Fruit fly (Drosophila melanogaster) whole organism, embryonic: Measurements from ENCODE around the gene BckdhA.

Experiments used
- Awh ChIP-seq: fragments of 200-800 bp; sonication (Bioruptor generic); IDR thresholded peaks from 2 replicates; pipeline ENCODE4, ENCODE4 v1.3.6; 2022; ENCODE audit warnings: missing biosample characterization, missing genetic modification characterization
- Bteb2 ChIP-seq: fragments of 200-800 bp; sonication (Bioruptor generic); optimal IDR thresholded peaks from 2 replicates; lab custom pipeline; 2016; ENCODE audit warnings: missing biosample characterization, missing genetic modification characterization
- CG10321 ChIP-seq: fragments of 200-800 bp; sonication (Bioruptor generic); IDR thresholded peaks from 2 replicates; pipeline ENCODE4 v1.3.6; 2022; ENCODE audit warnings: missing biosample characterization, missing genetic modification characterization
- CG11456 ChIP-seq: fragments of 200-800 bp; sonication (Bioruptor generic); IDR thresholded peaks from 3 replicates; pipeline ENCODE4 v1.3.6; 2022; ENCODE audit warnings: missing biosample characterization, missing genetic modification characterization
- CG11504 ChIP-seq: fragments of 200-800 bp; sonication (Bioruptor generic); optimal IDR thresholded peaks from 3 replicates; lab custom pipeline; 2019; ENCODE audit warnings: missing biosample characterization, mild to moderate bottlenecking, missing genetic modification characterization, moderate library complexity
- CG11560 ChIP-seq: fragments of 200-800 bp; sonication (Bioruptor generic); IDR thresholded peaks from 3 replicates; pipeline ENCODE4 v1.3.6; 2022; ENCODE audit warnings: missing biosample characterization, missing genetic modification characterization
- CG12071 ChIP-seq: fragments of 200-800 bp; sonication (Bioruptor generic); optimal IDR thresholded peaks from 3 replicates; lab custom pipeline; 2018; ENCODE audit warnings: missing biosample characterization, mild to moderate bottlenecking, missing genetic modification characterization
- CG13624 ChIP-seq: fragments of 200-800 bp; sonication (Bioruptor generic); optimal IDR thresholded peaks from 2 replicates; lab custom pipeline; 2016; ENCODE audit warnings: missing biosample characterization, missing genetic modification characterization
- CG13775 ChIP-seq: fragments of 200-800 bp; sonication (Bioruptor generic); optimal IDR thresholded peaks from 3 replicates; lab custom pipeline; 2017; ENCODE audit warnings: missing biosample characterization, mild to moderate bottlenecking, missing genetic modification characterization
- CG15514 ChIP-seq: fragments of 200-800 bp; sonication (Bioruptor generic); optimal IDR thresholded peaks from 3 replicates; lab custom pipeline; 2017; ENCODE audit warnings: missing biosample characterization, missing genetic modification characterization, mild to moderate bottlenecking, moderate library complexity, missing genetic modification reagents
- CG17328 ChIP-seq: fragments of 200-800 bp; sonication (Bioruptor generic); IDR thresholded peaks from 2 replicates; pipeline ENCODE4 v1.3.6; 2022; ENCODE audit warnings: missing biosample characterization, missing genetic modification characterization
- CG17359 ChIP-seq: fragments of 200-800 bp; sonication (Bioruptor generic); optimal IDR thresholded peaks from 3 replicates; lab custom pipeline; 2018; ENCODE audit warnings: missing biosample characterization, mild to moderate bottlenecking, missing genetic modification characterization, moderate library complexity
- CG17802 ChIP-seq: fragments of 200-800 bp; sonication (Bioruptor generic); optimal IDR thresholded peaks from 2 replicates; lab custom pipeline; 2018; ENCODE audit warnings: missing biosample characterization, mild to moderate bottlenecking, missing genetic modification characterization, moderate library complexity
- CG2678 ChIP-seq: fragments of 200-800 bp; sonication (Bioruptor generic); optimal IDR thresholded peaks from 3 replicates; lab custom pipeline; 2019; ENCODE audit warnings: missing biosample characterization, mild to moderate bottlenecking, missing genetic modification characterization, moderate library complexity
- CG2875 ChIP-seq: fragments of 200-800 bp; sonication (Bioruptor generic); optimal IDR thresholded peaks from 2 replicates; lab custom pipeline; 2017; ENCODE audit warnings: missing biosample characterization, mild to moderate bottlenecking, missing genetic modification characterization, missing genetic modification reagents
- CG30403 ChIP-seq: fragments of 200-800 bp; sonication (Bioruptor generic); optimal IDR thresholded peaks from 3 replicates; lab custom pipeline; 2016; ENCODE audit warnings: missing biosample characterization, missing genetic modification characterization
- CG3065 ChIP-seq: fragments of 200-800 bp; sonication (Bioruptor generic); optimal IDR thresholded peaks from 2 replicates; lab custom pipeline; 2016; ENCODE audit warnings: missing biosample characterization, missing genetic modification characterization
- CG32532 ChIP-seq: fragments of 200-800 bp; sonication (Bioruptor generic); IDR thresholded peaks from 2 replicates; pipeline ENCODE4 v1.3.6; 2022; ENCODE audit warnings: missing biosample characterization, missing genetic modification characterization
- CG32772 ChIP-seq: fragments of 200-800 bp; sonication (Bioruptor generic); IDR thresholded peaks from 2 replicates; pipeline ENCODE4 v1.3.6; 2022; ENCODE audit warnings: missing biosample characterization, missing genetic modification characterization
- CG34376 ChIP-seq: fragments of 200-800 bp; sonication (Bioruptor generic); optimal IDR thresholded peaks from 2 replicates; lab custom pipeline; 2018; ENCODE audit warnings: missing biosample characterization, mild to moderate bottlenecking, missing genetic modification characterization
- CG4730 ChIP-seq: fragments of 200-800 bp; sonication (Bioruptor generic); IDR thresholded peaks from 2 replicates; pipeline ENCODE4 v1.3.6; 2022; ENCODE audit warnings: missing biosample characterization, missing genetic modification characterization
- CG4854 ChIP-seq: fragments of 200-800 bp; sonication (Bioruptor generic); optimal IDR thresholded peaks from 2 replicates; lab custom pipeline; 2016; ENCODE audit warnings: missing biosample characterization, missing genetic modification characterization, inconsistent platforms
- CG6175 ChIP-seq: fragments of 200-800 bp; sonication (Bioruptor generic); IDR thresholded peaks from 3 replicates; pipeline ENCODE4 v1.3.6; 2022; ENCODE audit warnings: missing biosample characterization, missing genetic modification characterization
- CG8765 ChIP-seq: fragments of 200-800 bp; sonication (Bioruptor generic); IDR thresholded peaks from 2 replicates; pipeline ENCODE4 v1.3.6; 2022; ENCODE audit warnings: missing biosample characterization, missing genetic modification characterization
- Drgx ChIP-seq: fragments of 200-800 bp; sonication (Bioruptor generic); IDR thresholded peaks from 2 replicates; pipeline ENCODE4 v1.3.6; 2022; ENCODE audit warnings: missing biosample characterization, missing genetic modification characterization
- Ets97D ChIP-seq: fragments of 200-800 bp; sonication (Bioruptor generic); optimal IDR thresholded peaks from 3 replicates; lab custom pipeline; 2016; ENCODE audit warnings: missing biosample characterization, missing genetic modification characterization
- HHEX ChIP-seq: fragments of 200-800 bp; sonication (Bioruptor generic); optimal IDR thresholded peaks from 3 replicates; lab custom pipeline; 2017; ENCODE audit warnings: missing biosample characterization, mild to moderate bottlenecking, missing genetic modification characterization, missing genetic modification reagents
- Hr51 ChIP-seq, 2 experiments: fragments of 200-800 bp; sonication (Bioruptor generic); optimal IDR thresholded peaks; 2 replicates in 1 of 2; 3 replicates in 1 of 2; lab custom pipeline; 2016 to 2018; ENCODE audit warnings: missing biosample characterization in 2 of 2, missing genetic modification characterization in 2 of 2, mild to moderate bottlenecking in 1 of 2, moderate library complexity in 1 of 2
- Nf-YA ChIP-seq: fragments of 200-800 bp; sonication (Bioruptor generic); IDR thresholded peaks from 2 replicates; pipeline ENCODE4 v1.3.6; 2022; ENCODE audit warnings: missing biosample characterization, missing genetic modification characterization
- Nf-YB ChIP-seq: fragments of 200-800 bp; sonication (Bioruptor generic); optimal IDR thresholded peaks from 3 replicates; lab custom pipeline; 2019; ENCODE audit warnings: missing biosample characterization, mild to moderate bottlenecking, missing genetic modification characterization, moderate library complexity
- Sox100B ChIP-seq: fragments of 200-800 bp; sonication (Bioruptor generic); optimal IDR thresholded peaks from 3 replicates; lab custom pipeline; 2018; ENCODE audit warnings: missing biosample characterization, mild to moderate bottlenecking, missing genetic modification characterization
- Sry-β ChIP-seq: fragments of 200-800 bp; sonication (Bioruptor generic); optimal IDR thresholded peaks from 2 replicates; lab custom pipeline; 2018; ENCODE audit warnings: missing biosample characterization, mild to moderate bottlenecking, missing genetic modification characterization, moderate library complexity
- Trl ChIP-seq, 3 experiments: fragments of >200 bp in 2 of 3; fragments of 200-800 bp in 1 of 3; sonication (Bioruptor generic) in 1 of 3; optimal IDR thresholded peaks; 2 replicates in 1 of 3; 3 replicates in 2 of 3; lab custom pipeline; 2016 to 2017; ENCODE audit warnings: missing biosample characterization in 1 of 3, missing genetic modification characterization in 1 of 3
- amos ChIP-seq: fragments of 200-800 bp; sonication (Bioruptor generic); IDR thresholded peaks from 2 replicates; pipeline ENCODE4 v1.3.6; 2022; ENCODE audit warnings: missing biosample characterization, missing genetic modification characterization; ENCODE audit not compliant: partially characterized antibody
- dysf ChIP-seq: fragments of 200-800 bp; sonication (Bioruptor generic); IDR thresholded peaks from 3 replicates; pipeline ENCODE4 v1.3.6; 2022; ENCODE audit warnings: missing biosample characterization, missing genetic modification characterization
- eve ChIP-seq, 2 experiments: fragments of >200 bp; optimal IDR thresholded peaks; 2 replicates each; lab custom pipeline; 2017; ENCODE audit warnings: missing biosample characterization in 2 of 2, missing genetic modification characterization in 2 of 2
- fd102C ChIP-seq: fragments of 200-800 bp; sonication (Bioruptor generic); optimal IDR thresholded peaks from 2 replicates; lab custom pipeline; 2018; ENCODE audit warnings: missing biosample characterization, mild to moderate bottlenecking, missing genetic modification characterization, moderate library complexity
- gce ChIP-seq: fragments of 200-800 bp; sonication (Bioruptor generic); IDR thresholded peaks from 3 replicates; pipeline ENCODE4 v1.3.6; 2022; ENCODE audit warnings: missing biosample characterization, missing genetic modification characterization
- gcm2 ChIP-seq: fragments of 200-800 bp; sonication (Bioruptor generic); optimal IDR thresholded peaks from 2 replicates; lab custom pipeline; 2016; ENCODE audit warnings: missing biosample characterization, missing genetic modification characterization
- mirr ChIP-seq: fragments of 200-800 bp; sonication (Bioruptor generic); optimal IDR thresholded peaks from 3 replicates; lab custom pipeline; 2018; ENCODE audit warnings: missing biosample characterization, mild to moderate bottlenecking, missing genetic modification characterization
- pfk ChIP-seq: fragments of 200-800 bp; sonication (Bioruptor generic); optimal IDR thresholded peaks from 2 replicates; lab custom pipeline; 2018; ENCODE audit warnings: missing biosample characterization, mild to moderate bottlenecking, missing genetic modification characterization, moderate library complexity
- pnt ChIP-seq: fragments of 200-800 bp; sonication (Bioruptor generic); optimal IDR thresholded peaks from 3 replicates; lab custom pipeline; 2016; ENCODE audit warnings: missing biosample characterization, missing genetic modification characterization
- pzg ChIP-seq: fragments of 200-800 bp; sonication (Bioruptor generic); optimal IDR thresholded peaks from 3 replicates; lab custom pipeline; 2018; ENCODE audit warnings: missing biosample characterization, mild to moderate bottlenecking, missing genetic modification characterization, moderate library complexity
- scrt ChIP-seq: fragments of 200-800 bp; sonication (Bioruptor generic); optimal IDR thresholded peaks from 2 replicates; lab custom pipeline; 2018; ENCODE audit warnings: missing biosample characterization, mild to moderate bottlenecking, missing genetic modification characterization, moderate library complexity
- sens-2 ChIP-seq: fragments of 200-800 bp; sonication (Bioruptor generic); IDR thresholded peaks from 2 replicates; pipeline ENCODE4 v1.3.6; 2022; ENCODE audit warnings: missing biosample characterization, missing genetic modification characterization
- sim ChIP-seq: fragments of 200-800 bp; sonication (Bioruptor generic); IDR thresholded peaks from 2 replicates; pipeline ENCODE4 v1.3.6; 2022; ENCODE audit warnings: missing biosample characterization, missing genetic modification characterization
- slou ChIP-seq: fragments of 200-800 bp; sonication (Bioruptor generic); optimal IDR thresholded peaks from 3 replicates; lab custom pipeline; 2016; ENCODE audit warnings: missing biosample characterization, missing genetic modification characterization
- sqz ChIP-seq: fragments of 200-800 bp; sonication (Bioruptor generic); optimal IDR thresholded peaks from 3 replicates; lab custom pipeline; 2018; ENCODE audit warnings: missing biosample characterization, mild to moderate bottlenecking, missing genetic modification characterization
- stwl ChIP-seq: fragments of 200-800 bp; sonication (Bioruptor generic); optimal IDR thresholded peaks from 3 replicates; lab custom pipeline; 2018; ENCODE audit warnings: missing biosample characterization, mild to moderate bottlenecking, missing genetic modification characterization, moderate library complexity

BckdhA gene

dm6 chr3R:9543495-9544180, 11.9 kb upstream of the BckdhA start (continued):
- TF ChIP-seq Sox100B (GFP tag; lab: Kevin White, UChicago) (no peak), CG2875 (GFP tag; lab: Kevin White, UChicago) (no peak), CG17802 (tag; lab: Kevin White, UChicago) (peak; percentile 35), CG6175 (no peak), CG34376 (GFP tag; lab: Kevin White, UChicago) (peak; percentile 6), CG17328 (GFP tag; lab: Robert Waterston, UW) (no peak), Ets97D (GFP tag; lab: Kevin White, UChicago) (peak; percentile 67), sqz (no peak), dysf (GFP tag; lab: Robert Waterston, UW) (no peak), CG8765 (GFP tag; lab: Robert Waterston, UW) (no peak), stwl (tag; lab: Kevin White, UChicago) (peak; percentile 54), CG3065 (GFP tag; lab: Kevin White, UChicago) (no peak), CG2678 (tag; lab: Kevin White, UChicago) (no peak), Bteb2 (no peak), CG4730 (no peak), CG10321 (GFP tag; lab: Robert Waterston, UW) (no peak), Nf-YA (GFP tag; lab: Robert Waterston, UW) (no peak), pzg (GFP tag; lab: Kevin White, UChicago) (peak; percentile 13), mirr (no peak), gce (GFP tag; lab: Robert Waterston, UW) (no peak), sens-2 (GFP tag; lab: Robert Waterston, UW) (no peak), gcm2 (GFP tag; lab: Kevin White, UChicago) (no peak), HHEX (GFP tag; lab: Kevin White, UChicago) (peak; percentile 11), CG13624 (GFP tag; lab: Kevin White, UChicago) (no peak), amos (GFP tag; lab: Robert Waterston, UW) (no peak), eve (GFP tag; optimal IDR thresholded peaks at IDR 0.05; lab: Kevin White, UChicago) (peak in 1 of 2 experiments; percentile 72), Drgx (GFP tag; lab: Robert Waterston, UW) (no peak), pfk (GFP tag; lab: Kevin White, UChicago) (peak; percentile 27), CG12071 (GFP tag; lab: Kevin White, UChicago) (no peak), pnt (GFP tag; lab: Kevin White, UChicago) (no peak), CG32772 (no peak), CG15514 (peak; percentile 70), Awh (no peak), CG13775 (GFP tag; lab: Kevin White, UChicago) (no peak), CG30403 (GFP tag; lab: Kevin White, UChicago) (no peak), CG11456 (no peak), scrt (no peak), sim (no peak), CG4854 (no peak), Nf-YB (no peak), Trl (optimal IDR thresholded peaks at IDR 0.05; lab: Kevin White, UChicago) (peak; percentile 59 to 81), Trl (GFP tag; optimal IDR thresholded peaks at IDR 0.05; lab: Kevin White, UChicago) (no peak), fd102C (GFP tag; lab: Kevin White, UChicago) (no peak), CG17359 (no peak), Sry-β (GFP tag; lab: Kevin White, UChicago) (no peak), CG32532 (GFP tag; lab: Robert Waterston, UW) (no peak), CG11504 (tag; lab: Kevin White, UChicago) (no peak), slou (no peak), CG11560 (tag; lab: Robert Waterston, UW) (no peak), Hr51 (GFP tag; optimal IDR thresholded peaks at IDR 0.05; lab: Kevin White, UChicago) (no peak)
